Fruit fly (Drosophila melanogaster): Measurements from ENCODE around the gene Ziz.

dm6 chr2L:7425690-7426056, 70.4 kb downstream of the Ziz start:
- TF ChIP-seq tai (GFP tag; optimal IDR thresholded peaks at IDR 0.05) = no peak
- TF ChIP-seq Dfd (GFP tag; optimal IDR thresholded peaks at IDR 0.05) = no peak
- TF ChIP-seq Hnf4 (GFP tag; optimal IDR thresholded peaks at IDR 0.05) = no peak
